Worm (Caenorhabditis elegans) whole organism, L2 larva: Measurements from ENCODE around the gene C32D5.12.

ENCODE experiments used
- C34F6.9 ChIP-seq: fragments of 150-350 bp; optimal IDR thresholded peaks from 2 replicates; lab custom pipeline; 2014; ENCODE audit warnings: missing biosample characterization, missing genetic modification characterization
- R02D3.7 ChIP-seq: fragments of 150-350 bp; optimal IDR thresholded peaks from 2 replicates; lab custom pipeline; 2014; ENCODE audit warnings: missing biosample characterization, missing genetic modification characterization
- ZK546.5 ChIP-seq: sonication (generic microtip); optimal IDR thresholded peaks from 2 replicates; lab custom pipeline; 2017; ENCODE audit warnings: missing biosample characterization, missing genetic modification characterization
- alr-1 ChIP-seq: fragments of 150-350 bp; optimal IDR thresholded peaks from 2 replicates; lab custom pipeline; 2014; ENCODE audit warnings: missing biosample characterization, missing genetic modification characterization
- aly-2 ChIP-seq: fragments of 150-350 bp; optimal IDR thresholded peaks from 2 replicates; lab custom pipeline; 2014; ENCODE audit warnings: missing biosample characterization, missing genetic modification characterization
- ama-1 ChIP-seq: fragments of 150-350 bp; optimal IDR thresholded peaks from 2 replicates; lab custom pipeline; 2018; ENCODE audit warnings: inconsistent platforms
- blmp-1 ChIP-seq: sonication (generic microtip); optimal IDR thresholded peaks from 2 replicates; lab custom pipeline; 2017; ENCODE audit warnings: missing genetic modification characterization, mild to moderate bottlenecking, missing compliant biosample characterization, antibody characterized with exemption, moderate library complexity; ENCODE audit not compliant: insufficient read depth
- ceh-16 ChIP-seq: fragments of 150-350 bp; optimal IDR thresholded peaks from 2 replicates; lab custom pipeline; 2014; ENCODE audit warnings: missing biosample characterization, missing genetic modification characterization
- crh-2 ChIP-seq: sonication (generic microtip); optimal IDR thresholded peaks from 2 replicates; lab custom pipeline; 2017; ENCODE audit warnings: missing biosample characterization, missing genetic modification characterization
- dmd-4 ChIP-seq: sonication (generic microtip); optimal IDR thresholded peaks from 2 replicates; lab custom pipeline; 2017; ENCODE audit warnings: missing biosample characterization, missing genetic modification characterization
- elt-1 ChIP-seq: fragments of 150-350 bp; optimal IDR thresholded peaks from 2 replicates; lab custom pipeline; 2014; ENCODE audit warnings: missing biosample characterization, missing genetic modification characterization
- elt-3 ChIP-seq: sonication (generic microtip); optimal IDR thresholded peaks from 2 replicates; lab custom pipeline; 2017; ENCODE audit warnings: missing biosample characterization, missing genetic modification characterization
- gmeb-1 ChIP-seq: fragments of 150-350 bp; optimal IDR thresholded peaks from 2 replicates; lab custom pipeline; 2014; ENCODE audit warnings: missing biosample characterization, missing genetic modification characterization
- lin-11 ChIP-seq: fragments of 150-350 bp; sonication (generic microtip); optimal IDR thresholded peaks from 2 replicates; lab custom pipeline; 2014; ENCODE audit warnings: missing biosample characterization, missing genetic modification characterization, inconsistent platforms, mixed read lengths
- lin-13 ChIP-seq: fragments of 150-350 bp; optimal IDR thresholded peaks from 2 replicates; lab custom pipeline; 2014; ENCODE audit warnings: missing biosample characterization, missing genetic modification reagents, missing genetic modification characterization
- lsy-2 ChIP-seq, 2 experiments: fragments of 150-350 bp in 1 of 2; sonication (generic microtip) in 1 of 2; optimal IDR thresholded peaks; 2 replicates each; lab custom pipeline; 2014 to 2017; ENCODE audit warnings: missing biosample characterization in 2 of 2, missing genetic modification characterization in 2 of 2
- mab-5 ChIP-seq: fragments of 150-350 bp; optimal IDR thresholded peaks from 2 replicates; lab custom pipeline; 2014; ENCODE audit warnings: missing biosample characterization, missing genetic modification characterization
- mbf-1 ChIP-seq: sonication (generic microtip); optimal IDR thresholded peaks from 2 replicates; lab custom pipeline; 2017; ENCODE audit warnings: missing biosample characterization, missing genetic modification characterization
- mdl-1 ChIP-seq, 2 experiments: fragments of 150-350 bp in 1 of 2; sonication (generic microtip) in 1 of 2; optimal IDR thresholded peaks; 2 replicates each; lab custom pipeline; 2017; ENCODE audit warnings: missing biosample characterization in 2 of 2, missing genetic modification characterization in 2 of 2
- nhr-11 ChIP-seq: fragments of 150-350 bp; optimal IDR thresholded peaks from 2 replicates; lab custom pipeline; 2014; ENCODE audit warnings: missing biosample characterization, missing genetic modification characterization
- nhr-12 ChIP-seq: fragments of 150-350 bp; optimal IDR thresholded peaks from 2 replicates; lab custom pipeline; 2014; ENCODE audit warnings: missing biosample characterization, missing genetic modification characterization
- nhr-21 ChIP-seq: fragments of 150-350 bp; optimal IDR thresholded peaks from 2 replicates; lab custom pipeline; 2014; ENCODE audit warnings: missing biosample characterization, missing genetic modification characterization
- nhr-23 ChIP-seq: fragments of 150-350 bp; optimal IDR thresholded peaks from 2 replicates; lab custom pipeline; 2014; ENCODE audit warnings: missing biosample characterization, missing genetic modification reagents, missing genetic modification characterization
- nhr-237 ChIP-seq: fragments of 150-350 bp; optimal IDR thresholded peaks from 2 replicates; lab custom pipeline; 2014; ENCODE audit warnings: missing biosample characterization, missing genetic modification characterization
- nhr-25 ChIP-seq: fragments of 150-350 bp; sonication (generic microtip); optimal IDR thresholded peaks from 3 replicates; lab custom pipeline; 2014; ENCODE audit warnings: missing biosample characterization, missing genetic modification characterization
- nhr-6 ChIP-seq: fragments of 150-350 bp; optimal IDR thresholded peaks from 2 replicates; lab custom pipeline; 2014; ENCODE audit warnings: missing biosample characterization, missing genetic modification characterization
- peb-1 ChIP-seq: fragments of 150-350 bp; optimal IDR thresholded peaks from 2 replicates; lab custom pipeline; 2014; ENCODE audit warnings: missing biosample characterization, missing genetic modification characterization
- sem-4 ChIP-seq: fragments of 150-350 bp; optimal IDR thresholded peaks from 2 replicates; lab custom pipeline; 2014; ENCODE audit warnings: missing biosample characterization, missing genetic modification reagents, missing genetic modification characterization
- skn-1 ChIP-seq: sonication (generic microtip); optimal IDR thresholded peaks from 2 replicates; lab custom pipeline; 2017; ENCODE audit warnings: missing biosample characterization, missing genetic modification characterization
- sma-3 ChIP-seq: sonication (generic microtip); optimal IDR thresholded peaks from 2 replicates; lab custom pipeline; 2016; ENCODE audit warnings: missing genetic modification reagents, missing genetic modification characterization, missing compliant biosample characterization
- sma-9 ChIP-seq, 2 experiments: fragments of 150-350 bp in 1 of 2; sonication (generic microtip) in 1 of 2; optimal IDR thresholded peaks; 2 replicates each; lab custom pipeline; 2014 to 2016; ENCODE audit warnings: missing genetic modification characterization in 2 of 2, mild to moderate bottlenecking in 1 of 2, missing biosample characterization in 1 of 2, missing compliant biosample characterization in 1 of 2, missing genetic modification reagents in 1 of 2, moderate library complexity in 1 of 2
- unc-39 ChIP-seq: fragments of 150-350 bp; optimal IDR thresholded peaks from 2 replicates; lab custom pipeline; 2014; ENCODE audit warnings: missing biosample characterization, missing genetic modification characterization
- unc-55 ChIP-seq: fragments of 150-350 bp; sonication (generic microtip); optimal IDR thresholded peaks from 3 replicates; lab custom pipeline; 2014; ENCODE audit warnings: missing biosample characterization, missing genetic modification reagents, missing genetic modification characterization
- unc-62 ChIP-seq: fragments of 150-350 bp; optimal IDR thresholded peaks from 2 replicates; lab custom pipeline; 2014; ENCODE audit warnings: missing biosample characterization, missing genetic modification reagents, missing genetic modification characterization
- zag-1 ChIP-seq: fragments of 150-350 bp; optimal IDR thresholded peaks from 2 replicates; lab custom pipeline; 2014; ENCODE audit warnings: missing biosample characterization, missing genetic modification characterization
- ztf-1 ChIP-seq: fragments of 200-800 bp; sonication (Bioruptor generic); conservative IDR thresholded peaks from 2 replicates; pipeline ENCODE4 v1.3.6; 2022; ENCODE audit warnings: missing genetic modification characterization, missing compliant biosample characterization
- ztf-11 ChIP-seq: sonication (generic microtip); optimal IDR thresholded peaks from 2 replicates; lab custom pipeline; 2017; ENCODE audit warnings: missing biosample characterization, missing genetic modification characterization
- ztf-4 ChIP-seq: fragments of 150-350 bp; optimal IDR thresholded peaks from 2 replicates; lab custom pipeline; 2014; ENCODE audit warnings: missing biosample characterization, missing genetic modification characterization

Gene C32D5.12

ce11 chrII:6322081-6322480 lies 36.7 kb downstream of the C32D5.12 start:
- TF ChIP-seq nhr-23 (tag; lab: Kevin White, UChicago) (no peak), sma-3 (no peak), ZK546.5 (tag; lab: Kevin White, UChicago) (no peak), unc-55 (GFP tag; lab: Kevin White, UChicago) (no peak), blmp-1 (no peak), sma-9 (GFP tag; optimal IDR thresholded peaks at IDR 0.05; lab: Kevin White, UChicago) (no peak), sma-9 (tag; optimal IDR thresholded peaks at IDR 0.05; lab: Kevin White, UChicago) (no peak), nhr-6 (no peak), nhr-12 (tag; lab: Kevin White, UChicago) (no peak), lin-13 (GFP tag; lab: Kevin White, UChicago) (no peak), skn-1 (tag; lab: Kevin White, UChicago) (no peak), nhr-237 (tag; lab: Kevin White, UChicago) (no peak), R02D3.7 (tag; lab: Kevin White, UChicago) (no peak), elt-3 (tag; lab: Kevin White, UChicago) (no peak), peb-1 (no peak), dmd-4 (tag; lab: Kevin White, UChicago) (no peak), zag-1 (tag; lab: Kevin White, UChicago) (no peak)

ce11 chrII:6320655-6321388 lies 38.0 kb downstream of the C32D5.12 start, which contains the start of gene efr-3:
efr-3 (minus strand) TSS chrII:6321159.
- TF ChIP-seq gmeb-1 (tag; lab: Kevin White, UChicago) (peak; percentile 92), aly-2 (tag; lab: Kevin White, UChicago) (no peak), nhr-25 (tag; lab: Kevin White, UChicago) (no peak), lin-13 (GFP tag; lab: Kevin White, UChicago) (peak; percentile 46), unc-55 (GFP tag; lab: Kevin White, UChicago) (peak; percentile 86), nhr-11 (tag; lab: Kevin White, UChicago) (no peak), crh-2 (tag; lab: Kevin White, UChicago) (peak; percentile 56), alr-1 (tag; lab: Kevin White, UChicago) (no peak), mab-5 (tag; lab: Kevin White, UChicago) (peak; percentile 41), lsy-2 (tag; optimal IDR thresholded peaks at IDR 0.05; lab: Kevin White, UChicago) (peak; percentile 58 to 79), C34F6.9 (tag; lab: Kevin White, UChicago) (peak; percentile 78), sma-9 (GFP tag; optimal IDR thresholded peaks at IDR 0.05; lab: Kevin White, UChicago) (peak; percentile 16), sma-9 (tag; optimal IDR thresholded peaks at IDR 0.05; lab: Kevin White, UChicago) (no peak), unc-39 (no peak), unc-62 (GFP tag; lab: Kevin White, UChicago) (no peak), mdl-1 (tag; optimal IDR thresholded peaks at IDR 0.05; lab: Kevin White, UChicago) (no peak), mbf-1 (no peak), ztf-11 (tag; lab: Kevin White, UChicago) (no peak)

ce11 chrII:6311888-6312287 lies 46.9 kb downstream of the C32D5.12 start:
- TF ChIP-seq blmp-1 (no peak), elt-1 (tag; lab: Kevin White, UChicago) (no peak), ztf-11 (tag; lab: Kevin White, UChicago) (no peak), ztf-1 (GFP tag; lab: Robert Waterston, UW) (no peak), ztf-4 (tag; lab: Kevin White, UChicago) (no peak), lin-11 (no peak), peb-1 (no peak), ama-1 (lab: Kevin White, UChicago) (no peak), lin-13 (GFP tag; lab: Kevin White, UChicago) (no peak), nhr-25 (tag; lab: Kevin White, UChicago) (no peak)

- TF ChIP-seq ceh-16 (no peak), nhr-21 (tag; lab: Kevin White, UChicago) (no peak), lsy-2 (tag; optimal IDR thresholded peaks at IDR 0.05; lab: Kevin White, UChicago) (peak in 1 of 2 experiments; percentile 10), sem-4 (no peak), nhr-11 (tag; lab: Kevin White, UChicago) (no peak), nhr-237 (tag; lab: Kevin White, UChicago) (no peak), crh-2 (tag; lab: Kevin White, UChicago) (no peak)
Observed at ce11 chrII:6311459-6311858, 47.3 kb downstream of the C32D5.12 start.
